Fruit fly (Drosophila melanogaster) whole organism, wandering third instar larva: ENCODE measurements around the gene CG15445.
A peak's percentile ranks its signal among the peaks of the same experiment; 100 is the strongest.

Source experiments
- Abd-B ChIP-seq: fragments of >200 bp; optimal IDR thresholded peaks from 2 replicates; lab custom pipeline; 2017; ENCODE audit warnings: missing biosample characterization, missing genetic modification characterization
- CG32264 ChIP-seq: fragments of 200-800 bp; sonication (Bioruptor generic); optimal IDR thresholded peaks from 2 replicates; lab custom pipeline; 2016; ENCODE audit warnings: missing biosample characterization, missing genetic modification characterization
- CG9705 ChIP-seq: fragments of 200-800 bp; sonication (Bioruptor generic); optimal IDR thresholded peaks from 2 replicates; lab custom pipeline; 2018; ENCODE audit warnings: missing biosample characterization, mild to moderate bottlenecking, missing genetic modification characterization
- CrebA ChIP-seq: fragments of 200-800 bp; sonication (Bioruptor generic); optimal IDR thresholded peaks from 2 replicates; lab custom pipeline; 2016; ENCODE audit warnings: missing biosample characterization, mild to moderate bottlenecking, missing genetic modification characterization, borderline replicate concordance
- Dfd ChIP-seq: fragments of >200 bp; optimal IDR thresholded peaks from 2 replicates; lab custom pipeline; 2017; ENCODE audit warnings: missing biosample characterization, missing genetic modification characterization
- Dif ChIP-seq: fragments of 200-275, 200-300 bp; sonication (Bioruptor generic); optimal IDR thresholded peaks from 2 replicates; lab custom pipeline; 2018; ENCODE audit warnings: missing biosample characterization, missing genetic modification characterization; ENCODE audit not compliant: partially characterized antibody
- HLH106 ChIP-seq: fragments of 200-800 bp; optimal IDR thresholded peaks from 3 replicates; lab custom pipeline; 2019; ENCODE audit warnings: missing biosample characterization, mild to moderate bottlenecking, missing genetic modification characterization, moderate library complexity
- Hnf4 ChIP-seq: fragments of 200-800 bp; sonication (Bioruptor generic); optimal IDR thresholded peaks from 2 replicates; lab custom pipeline; 2016; ENCODE audit warnings: missing biosample characterization, mild to moderate bottlenecking, missing genetic modification characterization
- Hr78 ChIP-seq: fragments of >200 bp; optimal IDR thresholded peaks from 2 replicates; lab custom pipeline; 2017; ENCODE audit warnings: missing biosample characterization, missing genetic modification characterization
- Hr83 ChIP-seq: fragments of 200-300 bp; sonication (Bioruptor generic); optimal IDR thresholded peaks from 2 replicates; lab custom pipeline; 2016; ENCODE audit warnings: missing biosample characterization, mild to moderate bottlenecking, missing genetic modification characterization, moderate library complexity; ENCODE audit not compliant: poor library complexity, severe bottlenecking
- Jra ChIP-seq: sonication (Bioruptor generic); optimal IDR thresholded peaks from 2 replicates; lab custom pipeline; 2016; ENCODE audit warnings: missing biosample characterization, missing genetic modification characterization
- N ChIP-seq: fragments of >200 bp; optimal IDR thresholded peaks from 2 replicates; lab custom pipeline; 2018; ENCODE audit warnings: missing biosample characterization, missing external identifiers, missing genetic modification characterization
- OdsH ChIP-seq: fragments of 200-800 bp; sonication (Bioruptor generic); optimal IDR thresholded peaks from 2 replicates; lab custom pipeline; 2016; ENCODE audit warnings: missing biosample characterization, mild to moderate bottlenecking, missing genetic modification characterization
- Rel ChIP-seq, 2 experiments: fragments of 200-800 bp; sonication (Bioruptor generic) in 1 of 2; optimal IDR thresholded peaks; 2 replicates in 1 of 2; 3 replicates in 1 of 2; lab custom pipeline; 2016 to 2019; ENCODE audit warnings: mild to moderate bottlenecking in 2 of 2, missing biosample characterization in 2 of 2, missing genetic modification characterization in 2 of 2, moderate library complexity in 1 of 2
- Sp1 ChIP-seq: fragments of 200-800 bp; sonication (Bioruptor generic); optimal IDR thresholded peaks from 3 replicates; lab custom pipeline; 2019; ENCODE audit warnings: missing biosample characterization, mild to moderate bottlenecking, missing genetic modification characterization, moderate library complexity
- Vsx2 ChIP-seq: fragments of 200-300, 225-300 bp; sonication (Bioruptor generic); optimal IDR thresholded peaks from 2 replicates; lab custom pipeline; 2018; ENCODE audit warnings: missing biosample characterization, missing genetic modification characterization; ENCODE audit not compliant: partially characterized antibody
- br ChIP-seq: fragments of 200-800 bp; sonication (Bioruptor generic); optimal IDR thresholded peaks from 2 replicates; lab custom pipeline; 2016; ENCODE audit warnings: missing biosample characterization, missing genetic modification characterization
- brk ChIP-seq: fragments of 200-800 bp; sonication (Bioruptor generic); optimal IDR thresholded peaks from 2 replicates; lab custom pipeline; 2016; ENCODE audit warnings: missing biosample characterization, mild to moderate bottlenecking, missing genetic modification characterization
- dl ChIP-seq, 2 experiments: fragments of 175-275, 200-275 bp in 1 of 2; fragments of 200-275 bp in 1 of 2; sonication (Bioruptor generic); optimal IDR thresholded peaks; lab custom pipeline; 2018; ENCODE audit warnings: mild to moderate bottlenecking in 2 of 2, missing biosample characterization in 2 of 2, missing genetic modification characterization in 2 of 2, moderate library complexity in 2 of 2; ENCODE audit not compliant: partially characterized antibody in 2 of 2, insufficient read depth in 1 of 2
- dmrt93B ChIP-seq: fragments of 200-800 bp; sonication (Bioruptor generic); optimal IDR thresholded peaks from 2 replicates; lab custom pipeline; 2018; ENCODE audit warnings: missing biosample characterization, mild to moderate bottlenecking, missing genetic modification characterization
- dsf ChIP-seq: sonication (Bioruptor generic); optimal IDR thresholded peaks from 2 replicates; lab custom pipeline; 2016; ENCODE audit warnings: missing biosample characterization, missing genetic modification characterization, borderline replicate concordance
- ey ChIP-seq: fragments of 200-800 bp; sonication (Bioruptor generic); optimal IDR thresholded peaks from 2 replicates; lab custom pipeline; 2016; ENCODE audit warnings: missing biosample characterization, missing genetic modification characterization
- foxo ChIP-seq, 2 experiments: fragments of 200-800 bp; sonication (Bioruptor generic); optimal IDR thresholded peaks; 2 replicates in 1 of 2; 3 replicates in 1 of 2; lab custom pipeline; 2016 to 2017; ENCODE audit warnings: missing biosample characterization in 2 of 2, missing genetic modification characterization in 2 of 2
- fru ChIP-seq: fragments of 200-800 bp; sonication (Bioruptor generic); optimal IDR thresholded peaks from 3 replicates; lab custom pipeline; 2016; ENCODE audit warnings: missing biosample characterization, mild to moderate bottlenecking, missing genetic modification characterization
- h ChIP-seq: fragments of 200-800 bp; sonication (Bioruptor generic); optimal IDR thresholded peaks from 3 replicates; lab custom pipeline; 2016; ENCODE audit warnings: missing biosample characterization, mild to moderate bottlenecking, missing genetic modification characterization
- jim ChIP-seq: fragments of 175-275, 200-325 bp; sonication (Bioruptor generic); optimal IDR thresholded peaks from 2 replicates; lab custom pipeline; 2016; ENCODE audit warnings: missing biosample characterization, mild to moderate bottlenecking, missing genetic modification characterization
- pan ChIP-seq: fragments of >200 bp; optimal IDR thresholded peaks from 2 replicates; lab custom pipeline; 2017
- psq ChIP-seq: fragments of 200-800 bp; sonication (Bioruptor generic); optimal IDR thresholded peaks from 3 replicates; lab custom pipeline; 2017; ENCODE audit warnings: missing biosample characterization, mild to moderate bottlenecking, missing genetic modification characterization, moderate library complexity
- rgr ChIP-seq: fragments of 200-800 bp; sonication (Bioruptor generic); optimal IDR thresholded peaks from 3 replicates; lab custom pipeline; 2016; ENCODE audit warnings: missing biosample characterization, mild to moderate bottlenecking, missing genetic modification characterization
- sage ChIP-seq: fragments of 200-800 bp; sonication (Bioruptor generic); optimal IDR thresholded peaks from 2 replicates; lab custom pipeline; 2016; ENCODE audit warnings: missing biosample characterization, mild to moderate bottlenecking, missing genetic modification characterization
- sv ChIP-seq: fragments of 200-800 bp; sonication (Bioruptor generic); optimal IDR thresholded peaks from 3 replicates; lab custom pipeline; 2016; ENCODE audit warnings: missing biosample characterization, missing genetic modification characterization
- tai ChIP-seq: sonication (Bioruptor generic); optimal IDR thresholded peaks from 2 replicates; lab custom pipeline; 2016; ENCODE audit warnings: missing biosample characterization, missing genetic modification characterization
- usp ChIP-seq: fragments of >200 bp; optimal IDR thresholded peaks from 2 replicates; lab custom pipeline; 2017; ENCODE audit warnings: missing biosample characterization, missing genetic modification characterization
- woc ChIP-seq: sonication (Bioruptor generic); optimal IDR thresholded peaks from 2 replicates; lab custom pipeline; 2016; ENCODE audit warnings: missing biosample characterization, mild to moderate bottlenecking, missing genetic modification characterization

The CG15445 gene

DNA sequence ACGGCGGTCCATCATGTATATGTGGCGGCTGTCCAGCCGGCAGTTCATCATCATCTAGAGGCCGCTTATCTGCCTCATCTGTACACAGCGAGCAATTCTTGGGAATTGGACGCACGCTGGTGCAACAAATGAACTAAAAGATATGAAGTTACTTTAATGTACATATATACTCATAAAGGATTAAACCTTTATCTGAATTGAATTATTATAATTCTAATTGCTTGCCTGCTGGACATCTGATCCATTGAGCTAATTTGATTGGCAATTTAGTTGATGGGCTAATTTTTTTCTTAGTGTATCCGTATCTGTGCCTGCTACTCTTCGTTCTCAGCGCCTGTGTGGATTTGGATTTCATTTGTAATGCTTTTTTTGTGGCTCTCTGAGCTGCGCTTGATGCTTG lies 44.0 kb upstream of the CG15445 start:
- TF ChIP-seq Rel (GFP tag; optimal IDR thresholded peaks at IDR 0.05; lab: Kevin White, UChicago) (peak; percentile 29), Rel (tag; optimal IDR thresholded peaks at IDR 0.05; lab: Kevin White, UChicago) (peak; percentile 72), dmrt93B (GFP tag; lab: Kevin White, UChicago) (peak; percentile 72), HLH106 (tag; lab: Kevin White, UChicago) (peak; percentile 85), foxo (GFP tag; optimal IDR thresholded peaks at IDR 0.05; lab: Kevin White, UChicago) (peak in 1 of 2 experiments; percentile 84), Hr78 (GFP tag; lab: Kevin White, UChicago) (no peak), psq (peak; percentile 75), CG32264 (GFP tag; lab: Kevin White, UChicago) (peak; percentile 55), CrebA (no peak), OdsH (GFP tag; lab: Kevin White, UChicago) (peak; percentile 85), tai (peak; percentile 29), Hnf4 (peak; percentile 73), Dif (GFP tag; lab: Kevin White, UChicago) (no peak), rgr (GFP tag; lab: Kevin White, UChicago) (peak; percentile 84), brk (GFP tag; lab: Kevin White, UChicago) (peak; percentile 58), ey (GFP tag; lab: Kevin White, UChicago) (peak; percentile 86), dl (GFP tag; optimal IDR thresholded peaks at IDR 0.05; lab: Kevin White, UChicago; ENCODE audit: insufficient read depth in 1 of 2, partially characterized antibody in 2 of 2) (no peak), dsf (GFP tag; lab: Kevin White, UChicago) (peak; percentile 19), h (GFP tag; lab: Kevin White, UChicago) (peak; percentile 85), br (GFP tag; lab: Kevin White, UChicago) (peak; percentile 85), Dfd (GFP tag; lab: Kevin White, UChicago) (no peak), Vsx2 (GFP tag; lab: Kevin White, UChicago) (no peak), CG9705 (peak; percentile 60), Jra (GFP tag; lab: Kevin White, UChicago) (peak; percentile 70), jim (no peak), fru (GFP tag; lab: Kevin White, UChicago) (peak; percentile 85), Hr83 (GFP tag; lab: Kevin White, UChicago) (no peak), sv (GFP tag; lab: Kevin White, UChicago) (no peak), Sp1 (GFP tag; lab: Kevin White, UChicago) (peak; percentile 83), N (GFP tag; lab: Kevin White, UChicago) (no peak), usp (GFP tag; lab: Kevin White, UChicago) (no peak), woc (peak; percentile 81), sage (peak; percentile 48)

- TF ChIP-seq h (GFP tag; lab: Kevin White, UChicago): peak; percentile 7
- TF ChIP-seq rgr (GFP tag; lab: Kevin White, UChicago): peak; percentile 3
- TF ChIP-seq ey (GFP tag; lab: Kevin White, UChicago): peak; percentile 27
- no peak for TF ChIP-seq Dfd (GFP tag; lab: Kevin White, UChicago)
- TF ChIP-seq woc: peak; percentile 6
These were observed 43.2 kb upstream of the CG15445 start for dm6 chrX:21073641-21074328.

dm6 chrX:21074329-21074708 lies 42.6 kb upstream of the CG15445 start:
- TF ChIP-seq dsf (GFP tag; lab: Kevin White, UChicago): no peak
- TF ChIP-seq Jra (GFP tag; lab: Kevin White, UChicago): no peak
- TF ChIP-seq woc: peak; percentile 5
- no peak for TF ChIP-seq Hr83 (GFP tag; lab: Kevin White, UChicago)
- TF ChIP-seq OdsH (GFP tag; lab: Kevin White, UChicago): peak; percentile 51
- TF ChIP-seq Hr78 (GFP tag; lab: Kevin White, UChicago): no peak
- peak; percentile 62 for TF ChIP-seq rgr (GFP tag; lab: Kevin White, UChicago)
- TF ChIP-seq Dif (GFP tag; lab: Kevin White, UChicago): no peak
- TF ChIP-seq foxo (GFP tag; optimal IDR thresholded peaks at IDR 0.05; lab: Kevin White, UChicago): peak in 1 of 2 experiments; percentile 53
- peak; percentile 20 for TF ChIP-seq CG32264 (GFP tag; lab: Kevin White, UChicago)
- TF ChIP-seq Hnf4: peak; percentile 52
- TF ChIP-seq pan (lab: Kevin White, UChicago): no peak
- no peak for TF ChIP-seq Rel (GFP tag; optimal IDR thresholded peaks at IDR 0.05; lab: Kevin White, UChicago)
- TF ChIP-seq Rel (tag; optimal IDR thresholded peaks at IDR 0.05; lab: Kevin White, UChicago): peak; percentile 12
- TF ChIP-seq HLH106 (tag; lab: Kevin White, UChicago): peak; percentile 38
- peak; percentile 50 for TF ChIP-seq ey (GFP tag; lab: Kevin White, UChicago)
- peak; percentile 52 for TF ChIP-seq br (GFP tag; lab: Kevin White, UChicago)
- no peak for TF ChIP-seq Abd-B (GFP tag; lab: Kevin White, UChicago)
- peak; percentile 59 for TF ChIP-seq h (GFP tag; lab: Kevin White, UChicago)
- no peak for TF ChIP-seq sage
- TF ChIP-seq fru (GFP tag; lab: Kevin White, UChicago): peak; percentile 20
- no peak for TF ChIP-seq dmrt93B (GFP tag; lab: Kevin White, UChicago)
